Fruit fly (Drosophila melanogaster) ovary, adult (tissue): ENCODE results near the gene Lcp65Ab1.
"Not testable (repeated sequence)": the region's sequence is repeated elsewhere in the genome, so short reads cannot be mapped to it uniquely, and the experiment has no call there.

Source experiments
- CG17801 ChIP-seq: fragments of 200-800 bp; optimal IDR thresholded peaks from 2 replicates; lab custom pipeline; 2019; ENCODE audit warnings: missing biosample characterization, mild to moderate bottlenecking, missing genetic modification characterization, moderate library complexity; ENCODE audit not compliant: partially characterized antibody

Gene Lcp65Ab1

DNA sequence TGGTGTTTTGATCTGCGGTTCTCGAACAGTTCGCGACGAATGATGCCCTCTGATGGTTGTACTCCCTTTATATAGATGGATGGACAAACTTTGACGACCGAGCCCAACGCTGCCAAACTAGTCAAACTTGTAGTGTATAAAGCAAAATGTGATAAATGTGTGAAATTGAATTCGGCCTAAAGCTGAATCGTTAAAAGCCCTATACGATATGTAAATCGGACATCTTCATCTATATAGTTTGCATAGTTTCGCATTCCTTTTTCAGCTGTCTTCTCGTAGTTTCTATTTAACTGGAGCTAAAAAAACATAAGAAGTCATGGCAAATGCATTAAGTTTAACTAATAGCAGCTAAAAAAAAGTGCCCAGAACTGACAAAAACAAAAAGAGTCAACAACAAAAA is 15.8 kb upstream of the Lcp65Ab1 start, which contains the start of gene Lcp65Ag2:
Gene Lcp65Ag2, minus strand, starts transcription at position 48 of the 400 bp plus-strand sequence.
- TF ChIP-seq CG17801 = no peak

DNA sequence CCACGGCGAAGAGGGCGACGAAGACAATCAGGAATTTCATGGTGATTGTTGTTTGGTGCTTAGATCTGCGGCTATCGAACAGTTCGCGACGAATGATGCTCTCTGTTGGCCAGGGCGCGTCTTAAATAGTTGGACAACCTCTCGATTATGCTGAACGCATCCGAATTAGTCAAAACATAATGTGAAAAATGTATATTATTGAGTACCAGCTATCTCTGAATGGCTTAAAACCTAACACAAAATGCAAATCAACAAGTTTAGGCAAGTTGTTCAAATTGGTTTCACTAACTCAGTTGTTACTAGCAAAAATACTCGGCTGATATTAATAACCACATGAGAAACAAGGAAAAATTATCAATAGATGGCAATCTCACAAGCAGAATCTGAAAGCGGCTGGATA is 14.2 kb upstream of the Lcp65Ab1 start, which contains the start of gene Lcp65Ag1:
Gene Lcp65Ag1, minus strand, starts transcription at position 101 of the 400 bp plus-strand sequence.
- no peak for TF ChIP-seq CG17801

DNA sequence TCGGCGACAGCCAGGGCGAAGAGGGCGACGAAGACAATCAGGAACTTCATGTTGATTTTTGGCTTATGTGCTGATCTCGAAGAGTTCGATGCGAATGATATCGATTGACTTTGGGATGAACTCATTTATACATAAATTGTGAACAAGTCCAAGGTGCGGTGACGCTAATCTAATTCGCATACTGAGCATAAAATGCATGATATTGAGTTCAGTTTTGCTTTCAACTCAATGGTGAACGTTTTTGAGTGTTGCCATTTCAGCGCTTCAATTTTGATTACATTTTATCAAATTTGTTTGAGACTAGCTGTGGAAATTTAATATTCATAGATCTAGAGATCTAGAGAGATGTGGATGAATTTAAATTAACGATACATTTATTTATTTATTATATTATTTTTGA is 12.7 kb upstream of the Lcp65Ab1 start, which contains the start of gene Lcp65Af:
Gene Lcp65Af, minus strand, starts transcription at position 101 of the 400 bp plus-strand sequence.
- TF ChIP-seq CG17801 = no peak

DNA sequence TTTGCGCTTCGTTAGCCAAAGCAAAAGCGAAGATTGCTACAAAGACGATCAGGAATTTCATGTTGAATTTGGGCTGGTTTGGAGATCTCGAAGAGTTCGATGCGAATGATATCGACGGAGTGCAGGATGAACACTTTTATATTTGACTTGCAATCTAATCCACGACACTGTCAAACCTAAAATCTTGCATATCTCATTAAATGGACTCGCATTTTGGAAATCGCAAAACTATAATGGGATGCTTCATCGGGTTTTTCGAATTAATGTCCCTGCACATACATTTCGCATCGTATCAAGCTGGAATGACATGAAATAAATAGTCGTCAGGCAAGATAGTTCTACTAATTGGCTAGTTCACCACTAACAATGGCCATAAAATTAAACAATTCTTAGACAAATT is 11.3 kb upstream of the Lcp65Ab1 start, which contains the start of gene Lcp65Ae:
Gene Lcp65Ae, minus strand, starts transcription at position 101 of the 400 bp plus-strand sequence.
- TF ChIP-seq CG17801 = no peak

DNA sequence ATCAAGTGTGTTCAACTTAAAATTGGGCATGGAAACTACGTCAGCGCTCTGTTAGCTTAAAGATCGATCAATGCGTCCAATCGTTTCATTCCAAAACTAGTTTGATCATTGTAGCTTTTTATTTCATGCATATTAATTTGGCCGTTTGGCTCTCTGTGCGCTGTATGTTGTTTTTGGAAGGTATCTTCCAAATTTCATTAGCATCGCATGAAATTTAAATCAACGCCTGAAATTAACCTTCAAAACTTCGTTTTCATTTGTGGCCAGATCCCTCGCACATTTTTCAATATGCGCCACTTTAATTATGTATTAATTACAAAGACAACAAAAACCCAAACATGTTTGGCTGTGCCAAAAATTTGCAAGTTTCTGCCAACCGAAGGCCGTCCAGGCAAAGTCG is 10.8 kb upstream of the Lcp65Ab1 start:
- no peak for TF ChIP-seq CG17801

DNA sequence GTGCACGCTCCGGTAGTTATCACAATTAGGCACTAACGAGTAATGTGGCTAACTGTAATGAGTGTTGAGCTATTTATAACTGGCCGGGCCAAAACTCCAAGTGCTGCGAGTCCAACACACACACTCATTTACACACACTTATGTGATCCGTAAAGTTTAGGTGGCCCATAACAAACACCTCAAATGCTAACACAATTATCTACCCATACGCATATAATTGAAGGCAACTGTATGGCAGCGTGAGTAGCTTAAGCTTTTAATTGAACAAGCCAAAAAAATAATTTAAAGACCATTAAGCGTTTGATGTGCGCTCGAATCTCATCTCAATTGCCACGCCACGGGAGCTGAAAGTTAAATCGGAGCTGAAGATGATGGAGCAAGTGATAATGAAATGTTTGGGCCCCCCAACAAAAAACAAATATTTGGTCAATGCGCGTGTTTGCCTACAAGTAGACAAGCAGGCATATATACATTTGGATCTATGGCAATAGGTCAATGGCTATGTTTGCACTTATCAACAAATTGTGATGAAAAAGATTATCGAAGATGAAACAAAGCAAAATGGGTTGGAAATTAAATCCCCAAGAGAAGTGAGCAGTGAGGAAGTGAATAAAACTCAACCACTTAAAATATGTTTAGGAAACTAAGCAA is 9.3 kb upstream of the Lcp65Ab1 start, which contains the start of gene Cpr65Av:
Gene Cpr65Av, minus strand, starts transcription at position 51 of the 651 bp plus-strand sequence.
- no peak for TF ChIP-seq CG17801

DNA sequence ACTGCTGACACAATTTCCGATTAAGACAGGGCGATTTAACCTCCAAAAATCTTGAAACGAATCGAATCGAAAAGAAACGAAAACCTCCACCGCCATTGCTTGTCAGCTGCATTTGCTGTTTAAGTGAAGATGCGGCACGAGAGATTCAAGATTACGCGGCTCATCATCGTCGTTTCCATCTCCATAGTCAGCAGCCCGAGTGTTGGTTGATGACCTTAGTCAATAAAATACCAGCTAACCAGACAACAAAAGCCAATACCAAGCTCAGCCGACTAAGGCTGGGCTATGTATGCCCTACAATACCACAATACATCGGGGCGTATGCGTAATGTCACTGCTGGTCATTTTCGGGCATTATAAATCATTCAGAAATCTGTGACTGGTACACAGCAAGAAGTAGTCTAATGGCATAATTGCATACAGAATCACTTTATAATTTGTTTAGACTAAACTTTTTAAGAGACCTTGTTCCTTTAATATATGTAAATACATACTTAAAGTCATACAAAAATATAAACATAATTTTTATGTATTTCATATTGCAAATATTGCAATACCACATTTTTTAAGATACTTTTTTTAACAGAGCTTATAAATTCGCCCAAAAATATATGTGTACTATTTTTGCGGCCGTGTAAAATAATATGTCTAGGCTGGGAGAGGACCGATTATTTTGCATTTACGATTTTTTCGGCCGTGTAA is 8.4 kb upstream of the Lcp65Ab1 start:
- no peak for TF ChIP-seq CG17801

DNA sequence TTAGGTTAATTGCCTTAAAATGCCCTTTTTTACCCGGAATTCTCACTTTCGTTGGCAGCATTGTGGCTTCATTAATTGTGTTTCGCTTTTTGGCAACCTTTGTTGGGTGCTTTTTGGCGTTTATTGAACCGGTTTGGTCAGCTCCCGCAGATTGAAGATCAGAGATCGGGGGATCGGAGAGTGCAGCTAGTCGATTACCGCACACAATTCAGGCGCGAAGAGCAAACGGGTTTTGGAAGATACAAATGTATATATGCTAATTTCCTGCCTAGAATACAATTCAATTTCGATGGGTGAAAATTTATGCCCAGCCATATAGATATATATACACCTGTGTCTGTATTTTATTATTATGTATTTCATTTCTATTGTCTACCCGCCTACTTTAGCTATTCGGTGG is 7.8 kb upstream of the Lcp65Ab1 start:
- TF ChIP-seq CG17801 = no peak

DNA sequence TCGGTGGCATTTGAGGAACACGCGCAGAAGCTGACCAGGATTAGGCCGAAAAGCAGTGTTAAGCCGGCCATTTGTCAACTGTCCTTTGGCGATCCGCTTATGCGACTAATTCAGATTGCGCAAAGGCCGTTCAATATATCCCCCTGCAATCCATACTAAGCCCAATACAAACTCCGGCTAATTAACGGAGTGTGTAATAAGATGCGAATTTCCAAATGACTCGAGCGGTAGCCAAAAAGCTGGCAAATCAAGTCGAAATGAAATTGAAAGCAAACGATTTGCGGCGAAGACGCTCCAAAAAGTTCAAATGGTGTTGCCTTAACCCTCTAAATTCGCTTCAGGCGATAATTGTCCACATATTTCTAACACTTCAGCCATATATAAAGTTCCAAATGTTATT is 7.0 kb upstream of the Lcp65Ab1 start, which contains the start of gene Cpr65Aw:
Gene Cpr65Aw, minus strand, starts transcription at position 101 of the 400 bp plus-strand sequence.
- TF ChIP-seq CG17801 = no peak

DNA sequence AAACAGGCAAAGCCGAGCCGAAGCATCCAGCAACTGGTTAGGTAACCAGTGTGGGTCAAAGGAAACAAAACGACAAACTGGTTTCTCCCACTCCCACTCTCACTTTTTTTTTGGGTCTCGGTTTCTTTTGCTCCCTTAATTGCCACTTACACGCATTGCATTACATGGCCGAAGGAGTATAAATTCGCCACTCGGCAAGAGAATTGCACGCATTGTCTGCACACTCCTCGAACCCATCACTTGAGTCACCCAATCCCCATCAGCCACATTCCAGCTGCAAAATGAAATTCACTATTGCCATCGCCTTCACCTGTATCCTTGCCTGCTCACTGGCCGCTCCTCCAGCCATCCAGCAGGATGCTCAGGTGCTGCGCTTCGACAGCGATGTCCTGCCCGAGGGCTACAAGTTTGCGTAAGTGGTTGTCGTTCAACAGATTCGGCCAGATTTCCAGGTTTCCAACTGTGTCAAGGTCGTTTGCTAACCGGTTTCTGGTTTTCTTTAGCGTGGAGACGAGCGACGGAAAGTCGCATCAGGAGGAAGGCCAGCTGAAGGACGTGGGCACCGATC is 6.1 kb upstream of the Lcp65Ab1 start, which contains the start of gene Lcp65Ad:
Gene Lcp65Ad, plus strand, starts transcription at position 208 of the 568 bp plus-strand sequence.
- no peak for TF ChIP-seq CG17801

DNA sequence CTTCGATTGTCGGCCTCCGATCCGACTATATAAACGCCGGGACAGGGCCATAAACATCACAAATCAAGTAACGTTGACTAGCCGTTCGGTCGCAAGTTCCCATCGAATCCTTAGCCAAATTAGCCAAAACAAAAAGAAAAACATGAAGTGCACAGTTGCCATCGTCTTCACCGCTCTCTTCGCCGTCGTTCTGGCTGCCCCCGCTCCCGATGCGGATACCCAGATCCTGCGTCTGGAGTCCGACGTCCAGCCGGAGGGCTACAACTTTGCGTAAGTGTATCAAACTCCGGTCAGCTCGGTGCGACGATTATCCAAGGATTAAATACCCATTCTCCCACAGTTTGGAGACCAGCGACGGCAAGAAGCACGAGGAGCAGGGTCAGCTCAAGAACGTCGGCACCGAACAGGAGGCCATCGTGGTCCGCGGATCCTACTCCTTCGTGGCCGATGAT is 4.6 kb upstream of the Lcp65Ab1 start, which contains the start of gene Lcp65Ac:
Gene Lcp65Ac, plus strand, starts transcription at position 51 of the 452 bp plus-strand sequence.
- TF ChIP-seq CG17801 = no peak

DNA sequence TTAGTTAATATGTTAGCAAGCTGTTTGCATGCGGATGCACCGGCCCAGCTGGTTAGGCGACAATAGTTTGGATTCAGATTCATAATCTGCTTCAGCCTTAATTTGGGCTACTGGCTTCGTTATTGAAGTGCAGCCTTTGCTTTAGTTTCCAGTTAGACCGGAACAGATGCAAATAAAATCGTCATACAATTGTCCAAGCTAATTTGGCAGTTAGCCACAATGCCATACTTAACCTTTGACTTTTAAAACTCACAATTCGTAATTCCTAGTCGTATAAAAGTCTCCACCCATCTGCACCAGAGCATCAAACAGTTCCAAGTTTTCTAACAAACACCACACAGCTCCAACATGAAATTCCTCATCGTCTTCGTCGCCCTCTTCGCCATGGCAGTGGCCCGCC is 3.0 kb upstream of the Lcp65Ab1 start, which contains the start of gene Lcp65Ab2:
Gene Lcp65Ab2, plus strand, starts transcription at position 301 of the 400 bp plus-strand sequence.
- TF ChIP-seq CG17801 = not testable (repeated sequence)

DNA sequence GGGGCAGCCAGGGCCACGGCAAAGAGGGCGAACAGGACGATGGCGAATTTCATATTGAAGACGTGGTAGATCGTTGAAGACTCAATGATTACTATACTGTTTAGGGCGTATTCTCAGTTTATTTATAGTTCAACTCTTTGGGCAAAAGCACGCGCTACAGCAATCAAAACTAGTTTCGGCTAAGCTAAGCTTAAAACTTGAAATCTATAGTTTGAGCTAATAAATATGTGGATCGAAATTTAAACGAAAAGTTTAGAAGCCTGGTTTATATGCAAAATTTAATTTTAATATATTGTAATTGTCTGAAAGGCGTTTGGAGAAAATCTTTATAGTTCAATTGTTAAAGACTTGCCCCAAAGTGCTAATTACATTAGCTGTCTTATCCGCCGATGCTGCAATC is 1.5 kb upstream of the Lcp65Ab1 start, which contains the start of gene Cpr65Ax1:
Gene Cpr65Ax1, minus strand, starts transcription at position 101 of the 400 bp plus-strand sequence.
- TF ChIP-seq CG17801 = not testable (repeated sequence)

DNA sequence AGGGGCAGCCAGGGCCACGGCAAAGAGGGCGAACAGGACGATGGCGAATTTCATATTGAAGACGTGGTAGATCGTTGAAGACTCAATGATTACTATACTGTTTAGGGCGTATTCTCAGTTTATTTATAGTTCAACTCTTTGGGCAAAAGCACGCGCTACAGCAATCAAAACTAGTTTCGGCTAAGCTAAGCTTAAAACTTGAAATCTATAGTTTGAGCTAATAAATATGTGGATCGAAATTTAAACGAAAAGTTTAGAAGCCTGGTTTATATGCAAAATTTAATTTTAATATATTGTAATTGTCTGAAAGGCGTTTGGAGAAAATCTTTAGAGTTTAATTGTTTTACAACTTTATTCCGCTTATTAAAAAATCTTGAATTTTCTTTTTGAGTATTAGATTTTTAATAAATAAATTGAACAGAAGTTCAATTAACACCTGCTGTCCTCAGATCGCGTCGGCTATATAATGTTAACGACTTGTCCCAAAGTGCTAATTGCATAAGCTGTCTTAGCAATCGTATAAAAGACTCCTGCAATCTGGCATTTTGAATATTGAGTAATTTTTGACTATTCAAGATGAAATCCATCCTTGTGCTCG is 1.5 kb downstream of the Lcp65Ab1 start, which contains the start of the genes Cpr65Ax2 and Lcp65Aa:
Gene Cpr65Ax2, minus strand, starts transcription at position 101 of the 598 bp plus-strand sequence.
Gene Lcp65Aa, plus strand, starts transcription at position 548 of the 598 bp plus-strand sequence.
- not testable (repeated sequence) for TF ChIP-seq CG17801

DNA sequence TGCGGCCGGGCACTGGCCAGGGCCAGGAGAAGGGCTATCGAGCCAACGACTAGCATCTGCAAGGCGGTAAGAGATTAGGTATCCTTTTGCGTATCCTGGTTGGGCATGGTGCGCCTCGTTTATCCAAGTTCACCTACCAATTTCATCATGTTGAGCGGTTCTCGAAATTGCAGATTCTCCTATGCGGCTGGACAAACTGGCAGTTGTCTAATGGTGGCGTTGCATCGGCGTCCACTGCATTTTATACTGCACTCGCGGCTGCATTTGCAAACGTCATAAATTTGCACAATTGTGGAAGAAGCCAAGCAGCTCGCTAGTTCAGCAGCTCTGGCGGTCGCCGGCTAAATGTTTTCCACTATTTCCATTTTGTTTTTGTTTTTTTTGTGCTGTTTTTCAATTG is 3.2 kb downstream of the Lcp65Ab1 start, which contains the start of gene Acp65Aa:
Gene Acp65Aa, minus strand, starts transcription at position 215 of the 400 bp plus-strand sequence.
- TF ChIP-seq CG17801 = no peak

DNA sequence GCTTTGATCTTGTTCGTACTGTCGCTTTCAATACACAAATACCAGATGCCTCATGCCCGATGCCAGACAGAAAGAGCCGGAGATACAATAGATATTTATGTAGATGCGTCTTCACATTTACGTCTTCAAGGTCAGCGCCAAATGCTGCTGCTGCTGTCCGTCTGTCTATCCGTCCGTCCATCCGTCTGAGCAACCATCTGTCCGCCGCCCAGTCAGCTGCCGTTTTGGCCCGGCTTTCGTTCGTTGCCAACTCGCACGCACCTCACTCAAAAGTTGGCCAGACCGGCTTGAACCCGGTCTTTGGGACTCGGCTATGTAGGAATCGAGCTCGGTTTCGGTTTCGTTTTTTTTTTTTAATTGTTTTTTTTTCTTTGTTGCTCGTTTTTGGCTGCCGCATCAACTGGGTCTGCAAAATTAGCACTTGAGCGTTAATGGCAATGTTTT is 5.6 kb downstream of the Lcp65Ab1 start:
- TF ChIP-seq CG17801 = no peak
